Fruit fly (Drosophila melanogaster) whole organism, embryonic: ENCODE measurements around the gene CG9886.

ENCODE experiments used
- Atf-2 ChIP-seq: fragments of 200-800 bp; sonication (Bioruptor generic); optimal IDR thresholded peaks from 2 replicates; lab custom pipeline; 2016; ENCODE audit warnings: missing biosample characterization, missing genetic modification characterization
- CG10654 ChIP-seq: fragments of 200-800 bp; sonication (Bioruptor generic); optimal IDR thresholded peaks from 2 replicates; lab custom pipeline; 2016; ENCODE audit warnings: missing biosample characterization, missing genetic modification characterization
- CG13894 ChIP-seq: fragments of 200-800 bp; sonication (Bioruptor generic); optimal IDR thresholded peaks from 3 replicates; lab custom pipeline; 2018; ENCODE audit warnings: missing biosample characterization, mild to moderate bottlenecking, missing genetic modification characterization, moderate library complexity
- CG1529 ChIP-seq: fragments of 200-800 bp; sonication (Bioruptor generic); optimal IDR thresholded peaks from 3 replicates; lab custom pipeline; 2018; ENCODE audit warnings: missing biosample characterization, missing genetic modification characterization
- CG17359 ChIP-seq: fragments of 200-800 bp; sonication (Bioruptor generic); optimal IDR thresholded peaks from 3 replicates; lab custom pipeline; 2018; ENCODE audit warnings: missing biosample characterization, mild to moderate bottlenecking, missing genetic modification characterization, moderate library complexity
- CG17829 ChIP-seq: fragments of 200-800 bp; optimal IDR thresholded peaks from 2 replicates; lab custom pipeline; 2019; ENCODE audit warnings: missing biosample characterization, mild to moderate bottlenecking, missing genetic modification characterization, moderate library complexity
- CG34224 ChIP-seq: fragments of 200-800 bp; sonication (Bioruptor generic); IDR thresholded peaks from 3 replicates; pipeline ENCODE4 v1.3.6; 2022; ENCODE audit warnings: missing biosample characterization, missing genetic modification characterization; ENCODE audit not compliant: partially characterized antibody
- CG4360 ChIP-seq: fragments of 200-800 bp; sonication (Bioruptor generic); IDR thresholded peaks from 2 replicates; pipeline ENCODE4 v1.3.6; 2022; ENCODE audit warnings: missing biosample characterization, missing genetic modification characterization
- CG43689 ChIP-seq: fragments of 200-800 bp; sonication (Bioruptor generic); IDR thresholded peaks from 2 replicates; pipeline ENCODE4 v1.3.6; 2022; ENCODE audit warnings: missing biosample characterization, missing genetic modification characterization
- CG4424 ChIP-seq: fragments of 200-800 bp; sonication (Bioruptor generic); optimal IDR thresholded peaks from 3 replicates; lab custom pipeline; 2016; ENCODE audit warnings: missing biosample characterization, missing genetic modification characterization
- CG6683 ChIP-seq: fragments of 200-800 bp; sonication (Bioruptor generic); optimal IDR thresholded peaks from 2 replicates; lab custom pipeline; 2017; ENCODE audit warnings: missing biosample characterization, mild to moderate bottlenecking, missing genetic modification characterization, missing genetic modification reagents
- CG7928 ChIP-seq: fragments of 200-800 bp; sonication (Bioruptor generic); optimal IDR thresholded peaks from 2 replicates; lab custom pipeline; 2017; ENCODE audit warnings: missing biosample characterization, mild to moderate bottlenecking, missing genetic modification characterization
- CG9876 ChIP-seq: fragments of 200-800 bp; sonication (Bioruptor generic); optimal IDR thresholded peaks from 2 replicates; lab custom pipeline; 2016; ENCODE audit warnings: missing biosample characterization, missing genetic modification characterization
- CHES-1-like ChIP-seq: fragments of 200-800 bp; sonication (Bioruptor generic); optimal IDR thresholded peaks from 2 replicates; lab custom pipeline; 2016; ENCODE audit warnings: missing biosample characterization, missing genetic modification characterization
- Dbx ChIP-seq: fragments of 200-800 bp; sonication (Bioruptor generic); IDR thresholded peaks from 3 replicates; pipeline ENCODE4 v1.3.6; 2022; ENCODE audit warnings: missing biosample characterization, missing genetic modification characterization
- Dek ChIP-seq: fragments of 200-800 bp; sonication (Bioruptor generic); optimal IDR thresholded peaks from 3 replicates; lab custom pipeline; 2019; ENCODE audit warnings: missing biosample characterization, mild to moderate bottlenecking, missing genetic modification characterization, moderate library complexity
- Dp ChIP-seq: fragments of 200-800 bp; sonication (Bioruptor generic); optimal IDR thresholded peaks from 2 replicates; lab custom pipeline; 2018; ENCODE audit warnings: missing biosample characterization, mild to moderate bottlenecking, missing genetic modification characterization, moderate library complexity
- Drgx ChIP-seq: fragments of 200-800 bp; sonication (Bioruptor generic); IDR thresholded peaks from 2 replicates; pipeline ENCODE4 v1.3.6; 2022; ENCODE audit warnings: missing biosample characterization, missing genetic modification characterization
- Eip74EF ChIP-seq, 2 experiments: fragments of 200-800 bp in 1 of 2; fragments of >200 bp in 1 of 2; sonication (Bioruptor generic) in 1 of 2; optimal IDR thresholded peaks; 2 replicates each; lab custom pipeline; 2017 to 2019; ENCODE audit warnings: missing biosample characterization in 2 of 2, missing genetic modification characterization in 2 of 2, mild to moderate bottlenecking in 1 of 2, moderate library complexity in 1 of 2
- Fer1 ChIP-seq: fragments of 200-800 bp; sonication (Bioruptor generic); optimal IDR thresholded peaks from 2 replicates; lab custom pipeline; 2017; ENCODE audit warnings: missing biosample characterization, mild to moderate bottlenecking, missing genetic modification characterization
- Gsc ChIP-seq: fragments of 200-800 bp; sonication (Bioruptor generic); IDR thresholded peaks from 2 replicates; pipeline ENCODE4 v1.3.6; 2022; ENCODE audit warnings: missing biosample characterization, missing genetic modification characterization
- Oaz ChIP-seq: fragments of 200-800 bp; sonication (Bioruptor generic); IDR thresholded peaks from 2 replicates; pipeline ENCODE4 v1.3.6; 2022; ENCODE audit warnings: missing biosample characterization, missing genetic modification characterization
- Pdp1 ChIP-seq, 2 experiments: fragments of 200-800 bp; sonication (Bioruptor generic); optimal IDR thresholded peaks; 3 replicates each; lab custom pipeline; 2016; ENCODE audit warnings: missing biosample characterization in 2 of 2, missing genetic modification characterization in 2 of 2, mild to moderate bottlenecking in 1 of 2, moderate library complexity in 1 of 2
- Poxn ChIP-seq: fragments of 200-800 bp; sonication (Bioruptor generic); IDR thresholded peaks from 2 replicates; pipeline ENCODE4 v1.3.6; 2022; ENCODE audit warnings: missing biosample characterization, missing genetic modification characterization
- Ptx1 ChIP-seq: fragments of 200-800 bp; sonication (Bioruptor generic); IDR thresholded peaks from 2 replicates; pipeline ENCODE4 v1.3.6; 2022; ENCODE audit warnings: missing biosample characterization, missing genetic modification characterization
- Xbp1 ChIP-seq: fragments of 200-800 bp; sonication (Bioruptor generic); optimal IDR thresholded peaks from 3 replicates; lab custom pipeline; 2016; ENCODE audit warnings: missing biosample characterization, mild to moderate bottlenecking, missing genetic modification characterization
- al ChIP-seq: fragments of 200-800 bp; sonication (Bioruptor generic); IDR thresholded peaks from 2 replicates; pipeline ENCODE4 v1.3.6; 2022; ENCODE audit warnings: missing biosample characterization, missing genetic modification characterization
- bcd ChIP-seq: fragments of 200-800 bp; sonication (Bioruptor generic); optimal IDR thresholded peaks from 2 replicates; lab custom pipeline; 2017; ENCODE audit warnings: missing biosample characterization, mild to moderate bottlenecking, missing genetic modification characterization
- br ChIP-seq: fragments of >200 bp; optimal IDR thresholded peaks from 2 replicates; lab custom pipeline; 2017
- crc ChIP-seq: fragments of 200-800 bp; sonication (Bioruptor generic); optimal IDR thresholded peaks from 2 replicates; lab custom pipeline; 2016; ENCODE audit warnings: missing biosample characterization, missing genetic modification characterization
- cwo ChIP-seq: fragments of 200-800 bp; sonication (Bioruptor generic); optimal IDR thresholded peaks from 3 replicates; lab custom pipeline; 2017; ENCODE audit warnings: missing biosample characterization, missing genetic modification characterization, mild to moderate bottlenecking, moderate library complexity, missing genetic modification reagents
- da ChIP-seq: fragments of 200-800 bp; sonication (Bioruptor generic); optimal IDR thresholded peaks from 2 replicates; lab custom pipeline; 2016; ENCODE audit warnings: missing biosample characterization, missing genetic modification characterization
- dm ChIP-seq: fragments of 200-800 bp; sonication (Bioruptor generic); optimal IDR thresholded peaks from 3 replicates; lab custom pipeline; 2016; ENCODE audit warnings: missing biosample characterization, missing genetic modification characterization
- dysf ChIP-seq: fragments of 200-800 bp; sonication (Bioruptor generic); IDR thresholded peaks from 3 replicates; pipeline ENCODE4 v1.3.6; 2022; ENCODE audit warnings: missing biosample characterization, missing genetic modification characterization
- en ChIP-seq: fragments of 200-800 bp; sonication (Bioruptor generic); optimal IDR thresholded peaks from 2 replicates; lab custom pipeline; 2016; ENCODE audit warnings: missing biosample characterization, missing genetic modification characterization
- exex ChIP-seq: fragments of 200-800 bp; sonication (Bioruptor generic); optimal IDR thresholded peaks from 4 replicates; lab custom pipeline; 2018; ENCODE audit warnings: missing biosample characterization, mild to moderate bottlenecking, missing genetic modification characterization, moderate library complexity
- fd64A ChIP-seq: fragments of 200-800 bp; sonication (Bioruptor generic); optimal IDR thresholded peaks from 3 replicates; lab custom pipeline; 2018; ENCODE audit warnings: missing biosample characterization, mild to moderate bottlenecking, missing genetic modification characterization
- gce ChIP-seq: fragments of 200-800 bp; sonication (Bioruptor generic); IDR thresholded peaks from 3 replicates; pipeline ENCODE4 v1.3.6; 2022; ENCODE audit warnings: missing biosample characterization, missing genetic modification characterization
- lmd ChIP-seq: fragments of 200-800 bp; sonication (Bioruptor generic); IDR thresholded peaks from 2 replicates; pipeline ENCODE4 v1.3.6; 2022; ENCODE audit warnings: missing biosample characterization, missing genetic modification characterization
- pan ChIP-seq, 4 experiments: fragments of >200 bp in 3 of 4; fragments of 200-800 bp in 1 of 4; sonication (Bioruptor generic) in 1 of 4; optimal IDR thresholded peaks in 3 of 4; IDR thresholded peaks in 1 of 4; 2 replicates each; pipeline versions ENCODE4 v1.3.6 to Lab custom; 2017 to 2022; ENCODE audit warnings: missing biosample characterization in 2 of 4, missing genetic modification characterization in 2 of 4, mixed read lengths in 1 of 4
- pnt ChIP-seq: fragments of 200-800 bp; sonication (Bioruptor generic); optimal IDR thresholded peaks from 3 replicates; lab custom pipeline; 2016; ENCODE audit warnings: missing biosample characterization, missing genetic modification characterization
- pros ChIP-seq: fragments of 200-800 bp; sonication (Bioruptor generic); optimal IDR thresholded peaks from 3 replicates; lab custom pipeline; 2019; ENCODE audit warnings: missing biosample characterization, mild to moderate bottlenecking, missing genetic modification characterization, moderate library complexity
- ro ChIP-seq: fragments of 200-800 bp; sonication (Bioruptor generic); IDR thresholded peaks from 2 replicates; pipeline ENCODE4 v1.3.6; 2022; ENCODE audit warnings: missing biosample characterization, missing genetic modification characterization
- sisA ChIP-seq: fragments of 200-800 bp; sonication (Bioruptor generic); IDR thresholded peaks from 2 replicates; pipeline ENCODE4 v1.3.6; 2022; ENCODE audit warnings: missing biosample characterization, missing genetic modification characterization
- ssp ChIP-seq: fragments of 200-800 bp; sonication (Bioruptor generic); IDR thresholded peaks from 2 replicates; pipeline ENCODE4 v1.3.6; 2022; ENCODE audit warnings: missing biosample characterization, missing genetic modification characterization
- tup ChIP-seq: fragments of 200-800 bp; sonication (Bioruptor generic); optimal IDR thresholded peaks from 2 replicates; lab custom pipeline; 2016; ENCODE audit warnings: missing biosample characterization, mild to moderate bottlenecking, missing genetic modification characterization, moderate library complexity
- wor ChIP-seq: fragments of 200-800 bp; sonication (Bioruptor generic); IDR thresholded peaks from 2 replicates; pipeline ENCODE4 v1.3.6; 2022; ENCODE audit warnings: missing biosample characterization, missing genetic modification characterization
- yki ChIP-seq: fragments of >200 bp; optimal IDR thresholded peaks from 3 replicates; lab custom pipeline; 2018
- zen ChIP-seq: fragments of 200-800 bp; sonication (Bioruptor generic); optimal IDR thresholded peaks from 3 replicates; lab custom pipeline; 2018; ENCODE audit warnings: missing biosample characterization, mild to moderate bottlenecking, missing genetic modification characterization, moderate library complexity
- zfh1 ChIP-seq: fragments of 200-800 bp; sonication (Bioruptor generic); IDR thresholded peaks from 3 replicates; pipeline ENCODE4 v1.3.6; 2022; ENCODE audit warnings: missing biosample characterization, missing genetic modification characterization

CG9886 gene

dm6 chr2L:2433494-2434054 is 12.9 kb downstream of the CG9886 start (continued):
- TF ChIP-seq tup (GFP tag; lab: Kevin White, UChicago): peak; percentile 29
- peak; percentile 90 for TF ChIP-seq dysf (GFP tag; lab: Robert Waterston, UW)
- peak; percentile 72 for TF ChIP-seq crc (GFP tag; lab: Kevin White, UChicago)
- TF ChIP-seq sisA (GFP tag; lab: Robert Waterston, UW): peak; percentile 92
- peak; percentile 97 for TF ChIP-seq Drgx (GFP tag; lab: Robert Waterston, UW)
- TF ChIP-seq Dp (GFP tag; lab: Kevin White, UChicago): no peak
- TF ChIP-seq fd64A (GFP tag; lab: Kevin White, UChicago): peak; percentile 56
- TF ChIP-seq pros (GFP tag; lab: Kevin White, UChicago): no peak
- peak; percentile 70 for TF ChIP-seq CHES-1-like (GFP tag; lab: Kevin White, UChicago)
- peak; percentile 77 for TF ChIP-seq CG10654 (GFP tag; lab: Kevin White, UChicago)
- no peak for TF ChIP-seq pan (optimal IDR thresholded peaks at IDR 0.05; lab: Kevin White, UChicago)
- TF ChIP-seq pan (GFP tag; optimal IDR thresholded peaks at IDR 0.05 in 1 of 2, IDR thresholded peaks at IDR 0.05 in 1 of 2): peak in 1 of 2 experiments; percentile 87
- TF ChIP-seq zen: peak; percentile 32
- TF ChIP-seq Fer1: peak; percentile 64
- no peak for TF ChIP-seq exex (tag; lab: Kevin White, UChicago)
- peak; percentile 83 for TF ChIP-seq Oaz (GFP tag; lab: Robert Waterston, UW)
- peak; percentile 61 for TF ChIP-seq ro (GFP tag; lab: Robert Waterston, UW)
- TF ChIP-seq pnt (GFP tag; lab: Kevin White, UChicago): peak; percentile 83
- no peak for TF ChIP-seq Poxn (GFP tag; lab: Robert Waterston, UW)
- TF ChIP-seq CG4424 (GFP tag; lab: Kevin White, UChicago): peak; percentile 72
- TF ChIP-seq CG13894 (tag; lab: Kevin White, UChicago): no peak
- no peak for TF ChIP-seq yki (lab: Kevin White, UChicago)
- TF ChIP-seq CG43689 (GFP tag; lab: Robert Waterston, UW): peak; percentile 54; the same call in 1 of the 2 replicates
- TF ChIP-seq CG6683 (GFP tag; lab: Kevin White, UChicago): no peak
- peak; percentile 90 for TF ChIP-seq CG17359 (tag; lab: Kevin White, UChicago)
- TF ChIP-seq Xbp1 (GFP tag; lab: Kevin White, UChicago): peak; percentile 92
- peak; percentile 59 for TF ChIP-seq al (GFP tag; lab: Robert Waterston, UW)
- peak; percentile 81 for TF ChIP-seq ssp (GFP tag; lab: Robert Waterston, UW)
- peak; percentile 52; the same call in 1 of the 3 replicates for TF ChIP-seq Dbx (GFP tag; lab: Robert Waterston, UW)
- peak; percentile 77 for TF ChIP-seq Atf-2
- TF ChIP-seq CG34224 (GFP tag; lab: Robert Waterston, UW): no peak
- peak; percentile 68 for TF ChIP-seq Dek (tag; lab: Kevin White, UChicago)
- TF ChIP-seq Gsc (GFP tag; lab: Robert Waterston, UW): peak; percentile 54; the same call in 1 of the 2 replicates
- peak; percentile 47; the same call in 1 of the 2 replicates for TF ChIP-seq CG4360 (GFP tag; lab: Robert Waterston, UW)
- TF ChIP-seq CG1529 (GFP tag; lab: Kevin White, UChicago): peak; percentile 89
- TF ChIP-seq CG17829: peak; percentile 75
- no peak for TF ChIP-seq br (lab: Kevin White, UChicago)
- peak; percentile 79 for TF ChIP-seq en (GFP tag; lab: Kevin White, UChicago)
- TF ChIP-seq Ptx1: peak; percentile 92
- TF ChIP-seq Pdp1 (GFP tag; optimal IDR thresholded peaks at IDR 0.05; lab: Kevin White, UChicago): peak; percentile 78 to 80
- TF ChIP-seq CG7928 (GFP tag; lab: Kevin White, UChicago): no peak
- TF ChIP-seq CG9876 (GFP tag; lab: Kevin White, UChicago): peak; percentile 72
- TF ChIP-seq wor (GFP tag; lab: Robert Waterston, UW): peak; percentile 83
- peak; percentile 74 for TF ChIP-seq bcd
- peak; percentile 86 for TF ChIP-seq lmd (GFP tag; lab: Robert Waterston, UW)
- TF ChIP-seq da (GFP tag; lab: Kevin White, UChicago): peak; percentile 55
- TF ChIP-seq gce (GFP tag; lab: Robert Waterston, UW): peak; percentile 73; the same call in 2 of the 3 replicates
- peak; percentile 74 for TF ChIP-seq dm (GFP tag; lab: Kevin White, UChicago)
- TF ChIP-seq cwo: peak; percentile 35
- TF ChIP-seq zfh1 (GFP tag; lab: Robert Waterston, UW): peak; percentile 93
- peak in 1 of 2 experiments; percentile 83 for TF ChIP-seq Eip74EF (GFP tag; optimal IDR thresholded peaks at IDR 0.05; lab: Kevin White, UChicago)
